Worm (Caenorhabditis elegans): ENCODE results near the gene srz-10.

srz-10 gene

DNA sequence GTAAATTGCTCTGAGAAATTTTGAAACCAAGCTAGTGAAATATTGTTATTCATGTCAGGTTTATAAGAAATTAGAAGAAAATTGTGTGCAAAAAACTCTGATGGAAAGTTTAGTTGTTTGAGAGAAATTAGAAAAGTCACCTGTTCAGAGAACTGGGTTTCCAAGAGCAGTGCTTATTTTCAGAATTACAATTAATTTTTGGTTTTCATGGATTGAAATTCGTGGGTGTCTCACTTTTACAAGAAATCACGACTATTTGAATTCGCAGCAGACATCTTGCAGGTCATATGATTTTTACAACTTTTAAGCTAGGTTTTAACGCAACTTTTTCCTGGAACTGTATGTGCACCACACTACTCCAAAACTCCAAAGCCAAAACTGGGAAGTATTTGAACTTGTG, at the start of gene srz-10:
TSS of gene srz-10 (minus strand) at position 88 of the 400 bp plus-strand sequence.
- TF ChIP-seq B0035.1 (tag; optimal IDR thresholded peaks at IDR 0.05) (no peak), nfya-2 (GFP tag; IDR thresholded peaks at IDR 0.05) (no peak), F55B11.4 (tag; optimal IDR thresholded peaks at IDR 0.05; ENCODE audit: borderline replicate concordance, insufficient read depth) (no peak), K11D2.4 (GFP tag; IDR thresholded peaks at IDR 0.05) (no peak), cebp-2 (GFP tag; IDR thresholded peaks at IDR 0.05) (no peak), ceh-27 (GFP tag; optimal IDR thresholded peaks at IDR 0.05) (no peak), sdz-38 (tag; optimal IDR thresholded peaks at IDR 0.05) (no peak), nfya-1 (tag; optimal IDR thresholded peaks at IDR 0.05; ENCODE audit: borderline replicate concordance, insufficient read depth) (no peak), egrh-3 (GFP tag; IDR thresholded peaks at IDR 0.05) (no peak), snpc-4 (GFP tag; optimal IDR thresholded peaks at IDR 0.05) (no peak), snpc-4 (tag; optimal IDR thresholded peaks at IDR 0.05) (no peak), let-607 (tag; optimal IDR thresholded peaks at IDR 0.05) (no peak), F39B2.1 (GFP tag; IDR thresholded peaks at IDR 0.05) (no peak), madf-6 (GFP tag; IDR thresholded peaks at IDR 0.05) (no peak), rec-8 (tag; optimal IDR thresholded peaks at IDR 0.05) (no peak)

DNA sequence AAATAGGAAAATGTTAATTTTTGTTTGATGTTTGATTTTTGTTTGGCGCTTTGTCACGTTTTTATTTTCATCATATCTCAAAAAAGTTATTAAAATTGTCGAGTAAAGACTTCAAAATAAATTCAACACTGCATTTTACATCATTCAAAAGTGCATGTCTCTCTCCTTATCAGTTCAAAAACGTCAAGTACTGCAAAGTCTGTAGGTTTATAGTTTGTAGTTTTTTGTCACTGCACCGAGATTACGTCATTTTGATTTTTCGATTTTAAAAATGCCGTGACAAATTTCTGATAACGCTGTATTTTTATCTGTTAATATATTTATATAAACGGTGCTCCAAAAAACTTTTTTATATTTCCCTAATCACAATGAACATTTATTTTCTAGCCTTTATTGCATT, 45.8 kb upstream of the srz-10 start, which contains the start of gene C29F3.7:
TSS of gene C29F3.7 (plus strand) at position 254 of the 400 bp plus-strand sequence.
- TF ChIP-seq atf-7 (tag; optimal IDR thresholded peaks at IDR 0.05) (peak; percentile 85), B0336.3 (GFP tag; IDR thresholded peaks at IDR 0.05) (no peak), mxl-1 (tag; optimal IDR thresholded peaks at IDR 0.05) (no peak), nhr-80 (tag; optimal IDR thresholded peaks at IDR 0.05) (peak; percentile 92), hmg-1.2 (GFP tag; IDR thresholded peaks at IDR 0.05) (no peak), cebp-1 (GFP tag; IDR thresholded peaks at IDR 0.05) (peak; percentile 16; the same call in 1 of the 2 replicates), cebp-1 (tag; optimal IDR thresholded peaks at IDR 0.05) (no peak), unc-62 (GFP tag; optimal IDR thresholded peaks at IDR 0.05) (peak; percentile 49), ztf-22 (GFP tag; optimal IDR thresholded peaks at IDR 0.05) (peak; percentile 78)

DNA sequence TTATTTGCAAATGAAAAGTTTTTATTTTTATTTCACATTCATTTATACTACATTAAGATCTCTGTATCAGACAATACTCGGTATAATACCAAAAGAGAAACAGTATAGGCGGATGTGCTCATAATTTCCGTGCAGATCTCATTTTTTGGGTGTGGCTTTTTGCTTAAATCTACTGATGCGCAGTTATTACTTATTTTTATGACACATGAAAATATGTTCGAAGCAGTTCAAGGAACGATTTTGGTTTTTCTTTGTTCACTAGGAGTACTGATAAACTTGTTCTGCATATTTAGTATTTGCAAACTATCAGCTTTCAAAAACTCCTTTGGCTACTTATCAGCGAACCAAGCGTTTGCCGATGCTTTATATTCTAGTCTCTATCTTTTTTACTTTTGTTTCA, 43.5 kb upstream of the srz-10 start, which contains the start of gene srx-58:
TSS of gene srx-58 (plus strand) at position 301 of the 400 bp plus-strand sequence.
- TF ChIP-seq ekl-4 (GFP tag; IDR thresholded peaks at IDR 0.05) (no peak), nhr-80 (tag; optimal IDR thresholded peaks at IDR 0.05) (no peak), nhr-90 (tag; optimal IDR thresholded peaks at IDR 0.05) (no peak), F23B12.7 (tag; optimal IDR thresholded peaks at IDR 0.05; ENCODE audit: insufficient read depth) (no peak), Y56A3A.18 (GFP tag; IDR thresholded peaks at IDR 0.05) (no peak), rec-8 (tag; optimal IDR thresholded peaks at IDR 0.05) (no peak), K12H6.12 (tag; optimal IDR thresholded peaks at IDR 0.05) (no peak), bed-1 (GFP tag; IDR thresholded peaks at IDR 0.05) (no peak), aptf-3 (GFP tag; IDR thresholded peaks at IDR 0.05) (no peak), rpc-1 (optimal IDR thresholded peaks at IDR 0.05) (no peak), rpc-1 (tag; optimal IDR thresholded peaks at IDR 0.05) (no peak), fkh-3 (tag; optimal IDR thresholded peaks at IDR 0.05) (no peak), nfya-2 (GFP tag; IDR thresholded peaks at IDR 0.05) (no peak), ztf-18 (tag; optimal IDR thresholded peaks at IDR 0.05) (no peak), nfyb-1 (GFP tag; IDR thresholded peaks at IDR 0.05) (no peak), ztf-3 (GFP tag; optimal IDR thresholded peaks at IDR 0.05) (no peak), ceh-27 (GFP tag; optimal IDR thresholded peaks at IDR 0.05) (no peak), cebp-2 (GFP tag; IDR thresholded peaks at IDR 0.05) (no peak)
